Fruit fly (Drosophila melanogaster): ENCODE results near the gene CG1494.
A peak's percentile ranks its signal among the peaks of the same experiment; 100 is the strongest.

CG1494 gene

dm6 chrX:21285001-21285400 is at the start of gene CG1494:
Gene CG1494, plus strand, starts transcription at chrX:21285301.
- TF ChIP-seq CG32121 (GFP tag; IDR thresholded peaks at IDR 0.05), result no peak
- TF ChIP-seq Pif1B (GFP tag; optimal IDR thresholded peaks at IDR 0.05), result no peak
- TF ChIP-seq rn (GFP tag; IDR thresholded peaks at IDR 0.05), result no peak
- TF ChIP-seq fd96Ca (GFP tag; IDR thresholded peaks at IDR 0.05), result no peak
- no peak for TF ChIP-seq Snoo (tag; optimal IDR thresholded peaks at IDR 0.05)

- no peak for TF ChIP-seq CG4496 (GFP tag; IDR thresholded peaks at IDR 0.05)
- peak; percentile 9 for TF ChIP-seq CG15710 (tag; optimal IDR thresholded peaks at IDR 0.05)
- TF ChIP-seq CG10348 (GFP tag; IDR thresholded peaks at IDR 0.05), result no peak
- TF ChIP-seq D1 (tag; optimal IDR thresholded peaks at IDR 0.05), result no peak
- no peak for TF ChIP-seq CG12605 (GFP tag; IDR thresholded peaks at IDR 0.05)
- no peak for TF ChIP-seq EcR (GFP tag; optimal IDR thresholded peaks at IDR 0.05)
- peak; percentile 41 for TF ChIP-seq CG14655 (GFP tag; optimal IDR thresholded peaks at IDR 0.05)
- TF ChIP-seq CG34367 (tag; optimal IDR thresholded peaks at IDR 0.05), result no peak
Measured at dm6 chrX:21241796-21242208, 43.3 kb upstream of the CG1494 start.

- TF ChIP-seq Ets98B (GFP tag; IDR thresholded peaks at IDR 0.05) (no peak), CG32121 (GFP tag; IDR thresholded peaks at IDR 0.05) (no peak), rn (GFP tag; IDR thresholded peaks at IDR 0.05) (no peak), CG10348 (GFP tag; IDR thresholded peaks at IDR 0.05) (no peak), CG9948 (tag; optimal IDR thresholded peaks at IDR 0.05) (no peak), CG13204 (GFP tag; optimal IDR thresholded peaks at IDR 0.05) (no peak), Snoo (tag; optimal IDR thresholded peaks at IDR 0.05) (no peak), Pif1A (GFP tag; optimal IDR thresholded peaks at IDR 0.05) (no peak), gl (tag; optimal IDR thresholded peaks at IDR 0.05) (no peak)
Measured at dm6 chrX:21251048-21251447, 34.1 kb upstream of the CG1494 start, which contains the start of gene CG1722. Gene CG1722, minus strand, starts transcription at chrX:21251148.

- TF ChIP-seq CG34367 (tag; optimal IDR thresholded peaks at IDR 0.05), result no peak
- no peak for TF ChIP-seq CG4496 (GFP tag; IDR thresholded peaks at IDR 0.05)
- no peak for TF ChIP-seq CG9948 (tag; optimal IDR thresholded peaks at IDR 0.05)
- TF ChIP-seq CG13204 (GFP tag; optimal IDR thresholded peaks at IDR 0.05), result no peak
- TF ChIP-seq fd96Ca (GFP tag; IDR thresholded peaks at IDR 0.05), result peak; percentile 41; the same call in 1 of the 3 replicates
- TF ChIP-seq gl (tag; optimal IDR thresholded peaks at IDR 0.05), result no peak
- no peak for TF ChIP-seq D1 (tag; optimal IDR thresholded peaks at IDR 0.05)
- no peak for TF ChIP-seq CG10348 (GFP tag; IDR thresholded peaks at IDR 0.05)
- TF ChIP-seq Ets98B (GFP tag; IDR thresholded peaks at IDR 0.05), result no peak
- peak; percentile 7 for TF ChIP-seq CG14655 (GFP tag; optimal IDR thresholded peaks at IDR 0.05)
- no peak for TF ChIP-seq EcR (GFP tag; optimal IDR thresholded peaks at IDR 0.05)
- no peak for TF ChIP-seq CG12605 (GFP tag; IDR thresholded peaks at IDR 0.05)
- TF ChIP-seq Pif1B (GFP tag; optimal IDR thresholded peaks at IDR 0.05), result no peak
- no peak for TF ChIP-seq Snoo (tag; optimal IDR thresholded peaks at IDR 0.05)
- TF ChIP-seq CG8301 (tag; optimal IDR thresholded peaks at IDR 0.05), result peak; percentile 29
- TF ChIP-seq CG17806 (tag; optimal IDR thresholded peaks at IDR 0.05), result no peak
- no peak for TF ChIP-seq Pif1A (GFP tag; optimal IDR thresholded peaks at IDR 0.05)
- TF ChIP-seq CG8159 (tag; optimal IDR thresholded peaks at IDR 0.05), result no peak
- TF ChIP-seq rn (GFP tag; IDR thresholded peaks at IDR 0.05), result no peak
- TF ChIP-seq CG32121 (GFP tag; IDR thresholded peaks at IDR 0.05), result peak; percentile 54; the same call in 1 of the 2 replicates
- no peak for TF ChIP-seq CG15710 (tag; optimal IDR thresholded peaks at IDR 0.05)
Measured at dm6 chrX:21265391-21265790, 19.7 kb upstream of the CG1494 start.

- no peak for TF ChIP-seq CG32121 (GFP tag; IDR thresholded peaks at IDR 0.05)
- TF ChIP-seq D1 (tag; optimal IDR thresholded peaks at IDR 0.05), result no peak
- TF ChIP-seq CG15710 (tag; optimal IDR thresholded peaks at IDR 0.05), result no peak
- TF ChIP-seq Ets98B (GFP tag; IDR thresholded peaks at IDR 0.05), result no peak
- TF ChIP-seq CG13204 (GFP tag; optimal IDR thresholded peaks at IDR 0.05), result no peak
- TF ChIP-seq EcR (GFP tag; optimal IDR thresholded peaks at IDR 0.05), result no peak
- no peak for TF ChIP-seq gl (tag; optimal IDR thresholded peaks at IDR 0.05)
- no peak for TF ChIP-seq CG17806 (tag; optimal IDR thresholded peaks at IDR 0.05)
- TF ChIP-seq CG4496 (GFP tag; IDR thresholded peaks at IDR 0.05), result no peak
- no peak for TF ChIP-seq CG9948 (tag; optimal IDR thresholded peaks at IDR 0.05)
- TF ChIP-seq Pif1A (GFP tag; optimal IDR thresholded peaks at IDR 0.05), result no peak
- TF ChIP-seq rn (GFP tag; IDR thresholded peaks at IDR 0.05), result no peak
- TF ChIP-seq CG34367 (tag; optimal IDR thresholded peaks at IDR 0.05), result no peak
- no peak for TF ChIP-seq CG10348 (GFP tag; IDR thresholded peaks at IDR 0.05)
- no peak for TF ChIP-seq CG12605 (GFP tag; IDR thresholded peaks at IDR 0.05)
- TF ChIP-seq Snoo (tag; optimal IDR thresholded peaks at IDR 0.05), result no peak
- no peak for TF ChIP-seq Pif1B (GFP tag; optimal IDR thresholded peaks at IDR 0.05)
Measured at dm6 chrX:21276494-21276893, 8.6 kb upstream of the CG1494 start.

dm6 chrX:21279311-21279890 is 5.7 kb upstream of the CG1494 start:
- TF ChIP-seq CG10348 (GFP tag; IDR thresholded peaks at IDR 0.05) (no peak), fd96Ca (GFP tag; IDR thresholded peaks at IDR 0.05) (peak; percentile 58; the same call in 2 of the 3 replicates), CG12605 (GFP tag; IDR thresholded peaks at IDR 0.05) (no peak), Snoo (tag; optimal IDR thresholded peaks at IDR 0.05) (no peak), Pif1A (GFP tag; optimal IDR thresholded peaks at IDR 0.05) (no peak), Ets98B (GFP tag; IDR thresholded peaks at IDR 0.05) (no peak), Pif1B (GFP tag; optimal IDR thresholded peaks at IDR 0.05) (peak; percentile 7), CG8159 (tag; optimal IDR thresholded peaks at IDR 0.05) (peak; percentile 33), rn (GFP tag; IDR thresholded peaks at IDR 0.05) (no peak), CG4496 (GFP tag; IDR thresholded peaks at IDR 0.05) (no peak), CG15710 (tag; optimal IDR thresholded peaks at IDR 0.05) (peak; percentile 31), CG8301 (tag; optimal IDR thresholded peaks at IDR 0.05) (peak; percentile 24), CG17806 (tag; optimal IDR thresholded peaks at IDR 0.05) (peak; percentile 26), CG9948 (tag; optimal IDR thresholded peaks at IDR 0.05) (peak; percentile 47), EcR (GFP tag; optimal IDR thresholded peaks at IDR 0.05) (no peak), CG14655 (GFP tag; optimal IDR thresholded peaks at IDR 0.05) (peak; percentile 53)
